Worm (Caenorhabditis elegans): ENCODE results near the gene praf-3.

- TF ChIP-seq elt-3 (tag; optimal IDR thresholded peaks at IDR 0.05) (no peak), lsy-2 (tag; optimal IDR thresholded peaks at IDR 0.05) (no peak), nhr-28 (tag; optimal IDR thresholded peaks at IDR 0.05) (no peak), nhr-76 (tag; optimal IDR thresholded peaks at IDR 0.05) (no peak), unc-39 (tag; optimal IDR thresholded peaks at IDR 0.05) (no peak), nhr-12 (tag; optimal IDR thresholded peaks at IDR 0.05) (no peak), unc-62 (GFP tag; optimal IDR thresholded peaks at IDR 0.05) (no peak)
These were observed 37.4 kb upstream of the praf-3 start, which contains the start of gene lgc-5 for ce11 chrIV:8342385-8342784.
